Worm (Caenorhabditis elegans) whole organism, mixed stage, embryonic: ENCODE data around the gene C33E10.1.
"Not testable (repeated sequence)": the region's sequence is repeated elsewhere in the genome, so short reads cannot be mapped to it uniquely, and the experiment has no call there.

ENCODE experiments used
- M03D4.4 ChIP-seq: sonication (generic microtip); optimal IDR thresholded peaks from 2 replicates; lab custom pipeline; 2017; ENCODE audit warnings: mild to moderate bottlenecking, missing genetic modification characterization, missing compliant biosample characterization
- bed-3 ChIP-seq: fragments of 200-800 bp; sonication (Bioruptor generic); optimal IDR thresholded peaks from 3 replicates; lab custom pipeline; 2018; ENCODE audit warnings: mild to moderate bottlenecking, missing genetic modification characterization, moderate library complexity, missing compliant biosample characterization
- blmp-1 ChIP-seq: fragments of 150-350 bp; optimal IDR thresholded peaks from 2 replicates; lab custom pipeline; 2014; ENCODE audit warnings: missing biosample characterization, missing genetic modification characterization
- ceh-39 ChIP-seq: fragments of 150-350 bp; optimal IDR thresholded peaks from 2 replicates; lab custom pipeline; 2014; ENCODE audit warnings: missing biosample characterization, missing genetic modification characterization
- ceh-43 ChIP-seq: fragments of 200-800 bp; sonication (Bioruptor generic); optimal IDR thresholded peaks from 2 replicates; lab custom pipeline; 2018; ENCODE audit warnings: mild to moderate bottlenecking, missing genetic modification characterization, moderate library complexity, missing compliant biosample characterization
- ceh-83 ChIP-seq: fragments of 200-800 bp; sonication (Bioruptor generic); optimal IDR thresholded peaks from 2 replicates; lab custom pipeline; 2018; ENCODE audit warnings: mild to moderate bottlenecking, missing genetic modification characterization, missing compliant biosample characterization
- ces-1 ChIP-seq: fragments of 150-350 bp; optimal IDR thresholded peaks from 2 replicates; lab custom pipeline; 2014; ENCODE audit warnings: missing biosample characterization, missing genetic modification reagents, missing genetic modification characterization
- cnd-1 ChIP-seq: fragments of 200-800 bp; sonication (Bioruptor generic); optimal IDR thresholded peaks from 2 replicates; lab custom pipeline; 2018; ENCODE audit warnings: mild to moderate bottlenecking, missing genetic modification characterization, missing compliant biosample characterization
- drap-1 ChIP-seq: fragments of 200-800 bp; sonication (Bioruptor generic); optimal IDR thresholded peaks from 3 replicates; lab custom pipeline; 2018; ENCODE audit warnings: mild to moderate bottlenecking, missing genetic modification characterization, missing compliant biosample characterization
- elt-1 ChIP-seq: sonication (generic microtip); optimal IDR thresholded peaks from 2 replicates; lab custom pipeline; 2017; ENCODE audit warnings: missing genetic modification characterization, mild to moderate bottlenecking, missing compliant biosample characterization, antibody characterized with exemption, moderate library complexity, borderline replicate concordance; ENCODE audit not compliant: insufficient read depth
- elt-3 ChIP-seq: fragments of 150-350 bp; optimal IDR thresholded peaks from 2 replicates; lab custom pipeline; 2014; ENCODE audit warnings: missing biosample characterization, missing genetic modification characterization
- flh-1 ChIP-seq: fragments of 200-800 bp; sonication (Bioruptor generic); optimal IDR thresholded peaks from 2 replicates; lab custom pipeline; 2018; ENCODE audit warnings: mild to moderate bottlenecking, missing genetic modification characterization, moderate library complexity, missing compliant biosample characterization
- ham-2 ChIP-seq: fragments of 200-800 bp; sonication (Bioruptor generic); optimal IDR thresholded peaks from 2 replicates; lab custom pipeline; 2018; ENCODE audit warnings: mild to moderate bottlenecking, missing genetic modification characterization, missing compliant biosample characterization
- lin-32 ChIP-seq: fragments of 200-800 bp; sonication (Bioruptor generic); optimal IDR thresholded peaks from 2 replicates; lab custom pipeline; 2018; ENCODE audit warnings: mild to moderate bottlenecking, missing genetic modification characterization, missing compliant biosample characterization
- mab-5 ChIP-seq: fragments of 150-350 bp; optimal IDR thresholded peaks from 2 replicates; lab custom pipeline; 2014; ENCODE audit warnings: missing biosample characterization, missing genetic modification characterization
- mep-1 ChIP-seq: fragments of 150-350 bp; optimal IDR thresholded peaks from 2 replicates; lab custom pipeline; 2017; ENCODE audit warnings: missing biosample characterization, missing genetic modification reagents, missing genetic modification characterization, inconsistent platforms
- mls-2 ChIP-seq: sonication (generic microtip); optimal IDR thresholded peaks from 2 replicates; lab custom pipeline; 2016; ENCODE audit warnings: mild to moderate bottlenecking, missing genetic modification characterization, moderate library complexity, missing compliant biosample characterization
- nhr-12 ChIP-seq: fragments of 150-350 bp; optimal IDR thresholded peaks from 2 replicates; lab custom pipeline; 2014; ENCODE audit warnings: missing biosample characterization, missing genetic modification characterization
- nhr-2 ChIP-seq: fragments of 150-350 bp; optimal IDR thresholded peaks from 2 replicates; lab custom pipeline; 2014; ENCODE audit warnings: missing biosample characterization, missing genetic modification characterization
- nhr-237 ChIP-seq: fragments of 150-350 bp; optimal IDR thresholded peaks from 2 replicates; lab custom pipeline; 2014; ENCODE audit warnings: missing biosample characterization, missing genetic modification characterization
- nhr-28 ChIP-seq: fragments of 150-350 bp; optimal IDR thresholded peaks from 2 replicates; lab custom pipeline; 2014; ENCODE audit warnings: missing biosample characterization, missing genetic modification characterization
- nhr-76 ChIP-seq: sonication (generic microtip); optimal IDR thresholded peaks from 2 replicates; lab custom pipeline; 2017; ENCODE audit warnings: missing biosample characterization, missing genetic modification characterization
- pha-4 ChIP-seq: fragments of 150-350 bp; optimal IDR thresholded peaks from 2 replicates; lab custom pipeline; 2018; ENCODE audit warnings: missing biosample characterization, missing genetic modification reagents, missing genetic modification characterization
- sem-2 ChIP-seq: fragments of 200-800 bp; sonication (Bioruptor generic); optimal IDR thresholded peaks from 2 replicates; lab custom pipeline; 2018; ENCODE audit warnings: mild to moderate bottlenecking, missing genetic modification characterization, missing compliant biosample characterization
- sptf-1 ChIP-seq: sonication (generic microtip); optimal IDR thresholded peaks from 2 replicates; lab custom pipeline; 2017; ENCODE audit warnings: mild to moderate bottlenecking, missing genetic modification characterization, moderate library complexity, missing compliant biosample characterization
- tbx-8 ChIP-seq: fragments of 200-800 bp; sonication (Bioruptor generic); optimal IDR thresholded peaks from 2 replicates; lab custom pipeline; 2018; ENCODE audit warnings: mild to moderate bottlenecking, missing genetic modification characterization, moderate library complexity, missing compliant biosample characterization
- unc-120 ChIP-seq: sonication (generic microtip); optimal IDR thresholded peaks from 2 replicates; lab custom pipeline; 2017; ENCODE audit warnings: missing genetic modification characterization, missing compliant biosample characterization; ENCODE audit not compliant: poor library complexity, severe bottlenecking
- unc-39 ChIP-seq: fragments of 150-350 bp; optimal IDR thresholded peaks from 2 replicates; lab custom pipeline; 2014; ENCODE audit warnings: missing biosample characterization, missing genetic modification characterization
- unc-62 ChIP-seq: fragments of 150-350 bp; optimal IDR thresholded peaks from 2 replicates; lab custom pipeline; 2014; ENCODE audit warnings: missing biosample characterization, missing genetic modification reagents, missing genetic modification characterization
- zip-8 ChIP-seq: fragments of 150-350 bp; optimal IDR thresholded peaks from 2 replicates; lab custom pipeline; 2014; ENCODE audit warnings: missing biosample characterization, missing genetic modification characterization
- ztf-11 ChIP-seq: fragments of 150-350 bp; optimal IDR thresholded peaks from 2 replicates; lab custom pipeline; 2014; ENCODE audit warnings: missing biosample characterization, missing genetic modification characterization

C33E10.1 gene

ce11 chrX:17302419-17302818 lies 2.6 kb upstream of the C33E10.1 start, which contains the start of gene fbxa-120:
Gene fbxa-120, plus strand, starts transcription at chrX:17302719.
- TF ChIP-seq unc-39 (tag; lab: Kevin White, UChicago) (no peak), pha-4 (tag; lab: Kevin White, UChicago) (no peak), ces-1 (GFP tag; lab: Kevin White, UChicago) (no peak), ceh-43 (GFP tag; lab: Kevin White, UChicago) (no peak), sem-2 (GFP tag; lab: Kevin White, UChicago) (no peak), flh-1 (GFP tag; lab: Kevin White, UChicago) (no peak), ham-2 (GFP tag; lab: Kevin White, UChicago) (no peak), elt-1 (no peak), ceh-39 (tag; lab: Kevin White, UChicago) (no peak), lin-32 (GFP tag; lab: Kevin White, UChicago) (no peak), unc-62 (no peak), nhr-28 (tag; lab: Kevin White, UChicago) (no peak), tbx-8 (GFP tag; lab: Kevin White, UChicago) (no peak)

ce11 chrX:17310730-17311312 lies 5.8 kb downstream of the C33E10.1 start, which contains the start of gene C53C11.4:
Gene C53C11.4, plus strand, starts transcription at chrX:17310908.
- TF ChIP-seq mls-2 (tag; lab: Kevin White, UChicago); unc-62; nhr-2 (tag; lab: Kevin White, UChicago): not testable (repeated sequence)

ce11 chrX:17314948-17315347 lies 9.9 kb downstream of the C33E10.1 start:
- TF ChIP-seq unc-39 (tag; lab: Kevin White, UChicago), result no peak
- peak; percentile 70 for TF ChIP-seq unc-120 (tag; lab: Kevin White, UChicago)
- TF ChIP-seq ham-2 (GFP tag; lab: Kevin White, UChicago), result no peak
- TF ChIP-seq sptf-1 (tag; lab: Kevin White, UChicago), result peak; percentile 73
- peak; percentile 30 for TF ChIP-seq drap-1 (GFP tag; lab: Kevin White, UChicago)
- peak; percentile 63 for TF ChIP-seq mls-2 (tag; lab: Kevin White, UChicago)
- TF ChIP-seq cnd-1 (tag; lab: Kevin White, UChicago), result peak; percentile 4
- TF ChIP-seq ces-1 (GFP tag; lab: Kevin White, UChicago), result peak; percentile 81
- TF ChIP-seq M03D4.4 (tag; lab: Kevin White, UChicago), result peak; percentile 57

ce11 chrX:17318284-17318683 lies 13.3 kb downstream of the C33E10.1 start, which contains the start of gene ptr-5:
Gene ptr-5, plus strand, starts transcription at chrX:17318584.
- TF ChIP-seq flh-1 (GFP tag; lab: Kevin White, UChicago), result no peak
- TF ChIP-seq ceh-43 (GFP tag; lab: Kevin White, UChicago), result no peak
- no peak for TF ChIP-seq ceh-83 (GFP tag; lab: Kevin White, UChicago)
- TF ChIP-seq nhr-76 (tag; lab: Kevin White, UChicago), result no peak
- no peak for TF ChIP-seq unc-39 (tag; lab: Kevin White, UChicago)
- TF ChIP-seq mab-5, result no peak
- no peak for TF ChIP-seq ztf-11 (tag; lab: Kevin White, UChicago)
- TF ChIP-seq sem-2 (GFP tag; lab: Kevin White, UChicago), result no peak
- TF ChIP-seq drap-1 (GFP tag; lab: Kevin White, UChicago), result no peak
- no peak for TF ChIP-seq nhr-237 (tag; lab: Kevin White, UChicago)
- no peak for TF ChIP-seq zip-8
- no peak for TF ChIP-seq lin-32 (GFP tag; lab: Kevin White, UChicago)
- no peak for TF ChIP-seq elt-3 (tag; lab: Kevin White, UChicago)
- TF ChIP-seq bed-3 (GFP tag; lab: Kevin White, UChicago), result no peak
- TF ChIP-seq elt-1, result no peak
- no peak for TF ChIP-seq nhr-12 (tag; lab: Kevin White, UChicago)

ce11 chrX:17320572-17320971 lies 15.6 kb downstream of the C33E10.1 start:
- TF ChIP-seq blmp-1, result no peak
- no peak for TF ChIP-seq mep-1 (tag; lab: Kevin White, UChicago)
- no peak for TF ChIP-seq unc-39 (tag; lab: Kevin White, UChicago)
- TF ChIP-seq nhr-28 (tag; lab: Kevin White, UChicago), result no peak
- TF ChIP-seq nhr-2 (tag; lab: Kevin White, UChicago), result no peak
